Worm (Caenorhabditis elegans) whole organism, young adult: ENCODE measurements around the gene tat-3.

Experiments used
- C06A6.2 ChIP-seq: fragments of 200-800 bp; sonication (Bioruptor generic); conservative IDR thresholded peaks from 2 replicates; pipeline ENCODE4 v1.3.6; 2022; ENCODE audit warnings: missing genetic modification characterization, missing compliant biosample characterization
- attf-6 ChIP-seq: fragments of 200-800 bp; sonication (Bioruptor generic); IDR thresholded peaks from 2 replicates; pipeline ENCODE4 v1.3.6; 2022; ENCODE audit warnings: missing genetic modification reagents, missing genetic modification characterization, missing compliant biosample characterization
- cebp-1 ChIP-seq, 2 experiments: fragments of 200-800 bp in 1 of 2; sonication (Bioruptor generic) in 1 of 2; sonication (generic microtip) in 1 of 2; IDR thresholded peaks in 1 of 2; optimal IDR thresholded peaks in 1 of 2; 2 replicates each; pipeline versions ENCODE4 v1.3.6 to Lab custom; 2017 to 2022; ENCODE audit warnings: missing compliant biosample characterization in 2 of 2, missing genetic modification characterization in 2 of 2, mild to moderate bottlenecking in 1 of 2, missing genetic modification reagents in 1 of 2, moderate library complexity in 1 of 2
- ceh-40 ChIP-seq: fragments of 200-800 bp; sonication (Bioruptor generic); IDR thresholded peaks from 2 replicates; pipeline ENCODE4 v1.3.6; 2022; ENCODE audit warnings: missing genetic modification characterization, missing compliant biosample characterization
- ceh-79 ChIP-seq: sonication (generic microtip); optimal IDR thresholded peaks from 2 replicates; lab custom pipeline; 2017; ENCODE audit warnings: mild to moderate bottlenecking, missing genetic modification characterization, missing compliant biosample characterization
- dpl-1 ChIP-seq: fragments of 150-350 bp; optimal IDR thresholded peaks from 2 replicates; lab custom pipeline; 2014; ENCODE audit warnings: missing biosample characterization, missing genetic modification reagents, missing genetic modification characterization
- hlh-12 ChIP-seq: sonication (generic microtip); optimal IDR thresholded peaks from 2 replicates; lab custom pipeline; 2016; ENCODE audit warnings: missing genetic modification characterization, missing compliant biosample characterization
- nhr-179 ChIP-seq: sonication (generic microtip); optimal IDR thresholded peaks from 2 replicates; lab custom pipeline; 2016; ENCODE audit warnings: mild to moderate bottlenecking, missing genetic modification characterization, missing compliant biosample characterization
- snpc-1.1 ChIP-seq: sonication (generic microtip); optimal IDR thresholded peaks from 2 replicates; lab custom pipeline; 2017; ENCODE audit warnings: missing genetic modification characterization, mild to moderate bottlenecking, missing compliant biosample characterization, antibody characterized with exemption, moderate library complexity, missing genotype, missing genetic modification reagents; ENCODE audit not compliant: insufficient read depth
- snpc-3.4 ChIP-seq: sonication (generic microtip); optimal IDR thresholded peaks from 2 replicates; lab custom pipeline; 2017; ENCODE audit warnings: missing genetic modification characterization, mild to moderate bottlenecking, missing compliant biosample characterization, antibody characterized with exemption, moderate library complexity, missing genotype, missing genetic modification reagents
- unc-130 ChIP-seq: sonication (generic microtip); optimal IDR thresholded peaks from 2 replicates; lab custom pipeline; 2016; ENCODE audit warnings: missing genetic modification reagents, missing genetic modification characterization, missing compliant biosample characterization
- unc-62 ChIP-seq: fragments of 150-350 bp; optimal IDR thresholded peaks from 2 replicates; lab custom pipeline; 2014; ENCODE audit warnings: missing biosample characterization, missing genetic modification reagents, missing genetic modification characterization
- ztf-25 ChIP-seq: fragments of 200-800 bp; sonication (Bioruptor generic); IDR thresholded peaks from 2 replicates; pipeline ENCODE4 v1.3.6; 2022; ENCODE audit warnings: missing genetic modification reagents, missing genetic modification characterization, missing compliant biosample characterization
- ztf-3 ChIP-seq: fragments of 200-800 bp; sonication (Bioruptor generic); optimal IDR thresholded peaks from 2 replicates; lab custom pipeline; 2018; ENCODE audit warnings: mild to moderate bottlenecking, missing genetic modification characterization, missing compliant biosample characterization

- TF ChIP-seq snpc-3.4 (tag; lab: Kevin White, UChicago) (no peak), ceh-79 (tag; lab: Kevin White, UChicago) (no peak), C06A6.2 (GFP tag; lab: Robert Waterston, UW) (no peak), unc-62 (GFP tag; lab: Kevin White, UChicago) (no peak), hlh-12 (no peak), attf-6 (GFP tag; lab: Robert Waterston, UW) (no peak), dpl-1 (GFP tag; lab: Kevin White, UChicago) (no peak), ztf-25 (GFP tag; lab: Robert Waterston, UW) (no peak), nhr-179 (tag; lab: Kevin White, UChicago) (no peak), snpc-1.1 (tag; lab: Kevin White, UChicago) (no peak), unc-130 (GFP tag; lab: Kevin White, UChicago) (no peak), ceh-40 (GFP tag; lab: Robert Waterston, UW) (no peak), cebp-1 (GFP tag; IDR thresholded peaks at IDR 0.05; lab: Robert Waterston, UW) (no peak), cebp-1 (tag; optimal IDR thresholded peaks at IDR 0.05; lab: Kevin White, UChicago) (no peak), ztf-3 (no peak)
These were observed 12.4 kb downstream of the tat-3 start for ce11 chrIII:10718078-10718477.
